Worm (Caenorhabditis elegans) whole organism, L4 larva: ENCODE measurements around the gene rbd-1.

ENCODE experiments used
- ama-1 ChIP-seq: fragments of 150-350 bp; optimal IDR thresholded peaks from 2 replicates; lab custom pipeline; 2014; ENCODE audit warnings: inconsistent platforms, mixed read lengths
- egl-27 ChIP-seq: sonication (generic microtip); optimal IDR thresholded peaks from 3 replicates; lab custom pipeline; 2017; ENCODE audit warnings: missing biosample characterization, missing genetic modification reagents, missing genetic modification characterization
- fkh-10 ChIP-seq: fragments of 150-350 bp; optimal IDR thresholded peaks from 2 replicates; lab custom pipeline; 2014; ENCODE audit warnings: missing biosample characterization, missing genetic modification reagents, missing genetic modification characterization
- hlh-11 ChIP-seq: fragments of 200-800 bp; sonication (Bioruptor generic); optimal IDR thresholded peaks from 2 replicates; lab custom pipeline; 2018; ENCODE audit warnings: mild to moderate bottlenecking, missing genetic modification characterization, missing compliant biosample characterization
- jun-1 ChIP-seq: fragments of 150-350 bp; optimal IDR thresholded peaks from 2 replicates; lab custom pipeline; 2014; ENCODE audit warnings: missing biosample characterization, missing genetic modification reagents, missing genetic modification characterization
- madf-5 ChIP-seq, 2 experiments: fragments of 200-800 bp; sonication (Bioruptor generic); IDR thresholded peaks; 2 replicates each; pipeline ENCODE4 v1.3.6; 2022; ENCODE audit warnings: missing compliant biosample characterization in 2 of 2, missing genetic modification characterization in 2 of 2
- mdl-1 ChIP-seq, 2 experiments: fragments of 150-350 bp in 1 of 2; sonication (generic microtip) in 1 of 2; optimal IDR thresholded peaks; 2 replicates each; lab custom pipeline; 2014 to 2017; ENCODE audit warnings: missing biosample characterization in 2 of 2, missing genetic modification characterization in 2 of 2
- nhr-48 ChIP-seq: sonication (generic microtip); optimal IDR thresholded peaks from 2 replicates; lab custom pipeline; 2016; ENCODE audit warnings: mild to moderate bottlenecking, missing genetic modification characterization, missing compliant biosample characterization
- pqm-1 ChIP-seq: sonication (generic microtip); optimal IDR thresholded peaks from 2 replicates; lab custom pipeline; 2017; ENCODE audit warnings: missing biosample characterization, missing genetic modification characterization
- unc-62 ChIP-seq, 3 experiments: fragments of 150-350 bp in 1 of 3; sonication (generic microtip); optimal IDR thresholded peaks in 2 of 3; peaks in 1 of 3; 1 replicate in 1 of 3; 2 replicates in 2 of 3; lab custom pipeline; 2014 to 2017; ENCODE audit warnings: missing biosample characterization in 3 of 3, missing genetic modification characterization in 3 of 3, missing genetic modification reagents in 3 of 3, missing genotype in 1 of 3

DNA sequence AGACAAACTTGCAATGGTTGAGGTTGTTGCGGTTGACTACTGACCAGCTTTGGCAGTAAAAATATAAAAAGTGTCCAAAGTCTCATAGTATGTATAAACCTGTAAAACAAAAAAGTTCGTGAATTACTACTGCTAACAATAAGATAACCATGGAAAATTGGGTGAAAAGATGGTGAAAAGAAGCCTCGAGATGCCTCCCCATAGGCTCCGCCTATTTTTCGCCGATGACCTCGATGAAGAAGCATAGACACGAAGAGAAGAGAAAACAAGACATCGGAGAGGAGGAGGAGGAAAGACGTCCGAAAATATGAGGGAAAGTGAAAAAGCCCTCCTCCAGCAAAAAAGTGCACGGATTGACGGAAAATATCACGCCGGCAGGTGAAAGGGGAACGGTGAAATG, 16.7 kb downstream of the rbd-1 start, which contains the start of gene T23F6.5:
- TF ChIP-seq madf-5 (GFP tag; IDR thresholded peaks at IDR 0.05; lab: Robert Waterston, UW) (no peak), hlh-11 (tag; lab: Kevin White, UChicago) (no peak), fkh-10 (no peak), pqm-1 (tag; lab: Kevin White, UChicago) (no peak), jun-1 (tag; lab: Kevin White, UChicago) (no peak), unc-62 (GFP tag; optimal IDR thresholded peaks at IDR 0.05 in 1 of 2; lab: Kevin White, UChicago) (peak in 1 of 2 experiments; percentile 24), unc-62 (tag; optimal IDR thresholded peaks at IDR 0.05; lab: Kevin White, UChicago) (no peak), egl-27 (no peak), ama-1 (lab: Kevin White, UChicago) (no peak), nhr-48 (tag; lab: Kevin White, UChicago) (no peak), mdl-1 (tag; optimal IDR thresholded peaks at IDR 0.05; lab: Kevin White, UChicago) (no peak)
